Worm (Caenorhabditis elegans): ENCODE results near the gene F26D2.10.

DNA sequence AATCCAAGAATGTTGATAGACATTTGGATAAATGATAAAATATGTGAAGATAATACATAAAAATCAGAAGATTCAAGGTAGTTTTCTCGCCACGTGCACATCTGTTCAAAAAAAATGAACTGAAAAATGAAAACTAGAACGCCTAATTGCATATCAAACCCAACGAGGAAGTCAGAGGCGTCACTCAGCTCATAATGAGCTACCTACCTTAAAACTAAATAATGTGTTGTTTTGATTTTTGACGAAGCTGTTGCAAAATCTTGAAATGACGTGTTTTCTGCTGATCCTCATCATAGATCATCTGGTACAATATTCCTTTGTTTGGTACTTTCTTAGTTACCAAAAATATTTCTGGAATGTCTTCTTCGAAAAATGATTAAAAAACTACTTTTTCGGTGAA lies 41.5 kb upstream of the F26D2.10 start, which contains the start of gene srh-138:
- TF ChIP-seq T22C8.4 (GFP tag; IDR thresholded peaks at IDR 0.05) (no peak), tab-1 (GFP tag; IDR thresholded peaks at IDR 0.05) (no peak)
